Fruit fly (Drosophila melanogaster) whole organism, embryonic: ENCODE data around the gene Nthl1.
A peak's percentile ranks its signal among the peaks of the same experiment; 100 is the strongest.

ENCODE experiments used
- Ada2b ChIP-seq: fragments of 200-800 bp; sonication (Bioruptor generic); IDR thresholded peaks from 2 replicates; pipeline ENCODE4 v1.3.6; 2022; ENCODE audit warnings: missing biosample characterization, missing genetic modification characterization
- Antp ChIP-seq: fragments of 200-800 bp; sonication (Bioruptor generic); optimal IDR thresholded peaks from 3 replicates; lab custom pipeline; 2016; ENCODE audit warnings: missing biosample characterization, missing genetic modification characterization
- Asciz ChIP-seq: fragments of 200-800 bp; sonication (Bioruptor generic); optimal IDR thresholded peaks from 2 replicates; lab custom pipeline; 2017; ENCODE audit warnings: missing biosample characterization, mild to moderate bottlenecking, missing genetic modification characterization, missing genetic modification reagents
- Atf-2 ChIP-seq: fragments of 200-800 bp; sonication (Bioruptor generic); optimal IDR thresholded peaks from 2 replicates; lab custom pipeline; 2016; ENCODE audit warnings: missing biosample characterization, missing genetic modification characterization
- CG12299 ChIP-seq: fragments of 200-800 bp; sonication (Bioruptor generic); optimal IDR thresholded peaks from 2 replicates; lab custom pipeline; 2018; ENCODE audit warnings: missing biosample characterization, mild to moderate bottlenecking, missing genetic modification characterization
- CG14965 ChIP-seq: fragments of 200-800 bp; sonication (Bioruptor generic); optimal IDR thresholded peaks from 2 replicates; lab custom pipeline; 2016; ENCODE audit warnings: missing biosample characterization, missing genetic modification characterization, borderline replicate concordance
- CG2120 ChIP-seq: fragments of 200-800 bp; sonication (Bioruptor generic); optimal IDR thresholded peaks from 3 replicates; lab custom pipeline; 2016; ENCODE audit warnings: missing biosample characterization, missing genetic modification characterization
- CG2875 ChIP-seq: fragments of 200-800 bp; sonication (Bioruptor generic); optimal IDR thresholded peaks from 2 replicates; lab custom pipeline; 2017; ENCODE audit warnings: missing biosample characterization, mild to moderate bottlenecking, missing genetic modification characterization, missing genetic modification reagents
- CG30431 ChIP-seq: fragments of 200-800 bp; sonication (Bioruptor generic); optimal IDR thresholded peaks from 2 replicates; lab custom pipeline; 2017; ENCODE audit warnings: missing biosample characterization, missing genetic modification characterization
- CG31441 ChIP-seq: fragments of 200-800 bp; sonication (Bioruptor generic); IDR thresholded peaks from 2 replicates; pipeline ENCODE4 v1.3.6; 2022; ENCODE audit warnings: missing biosample characterization, missing genetic modification characterization
- CG6175 ChIP-seq: fragments of 200-800 bp; sonication (Bioruptor generic); IDR thresholded peaks from 3 replicates; pipeline ENCODE4 v1.3.6; 2022; ENCODE audit warnings: missing biosample characterization, missing genetic modification characterization
- CG6254 ChIP-seq: fragments of 200-800 bp; sonication (Bioruptor generic); optimal IDR thresholded peaks from 3 replicates; lab custom pipeline; 2017; ENCODE audit warnings: mild to moderate bottlenecking, missing biosample characterization, missing genetic modification reagents, missing genetic modification characterization
- CG6654 ChIP-seq: fragments of 200-800 bp; sonication (Bioruptor generic); optimal IDR thresholded peaks from 2 replicates; lab custom pipeline; 2017; ENCODE audit warnings: missing biosample characterization, mild to moderate bottlenecking, missing genetic modification characterization
- CG7372 ChIP-seq: fragments of 200-800 bp; sonication (Bioruptor generic); IDR thresholded peaks from 2 replicates; pipeline ENCODE4 v1.3.6; 2022; ENCODE audit warnings: missing biosample characterization, missing genetic modification characterization
- CG8924 ChIP-seq: fragments of 200-800 bp; optimal IDR thresholded peaks from 3 replicates; lab custom pipeline; 2019; ENCODE audit warnings: missing biosample characterization, mild to moderate bottlenecking, missing genetic modification characterization, moderate library complexity
- CTCF ChIP-seq: fragments of 200-800 bp; sonication (Bioruptor generic); optimal IDR thresholded peaks from 2 replicates; lab custom pipeline; 2017; ENCODE audit warnings: missing biosample characterization, mild to moderate bottlenecking, missing genetic modification characterization, moderate library complexity
- Dfd ChIP-seq, 2 experiments: fragments of >200 bp; optimal IDR thresholded peaks; 2 replicates each; lab custom pipeline; 2017; ENCODE audit warnings: missing biosample characterization in 2 of 2, missing genetic modification characterization in 2 of 2
- Dip2 ChIP-seq: fragments of 200-800 bp; sonication (Bioruptor generic); IDR thresholded peaks from 2 replicates; pipeline ENCODE4 v1.3.6; 2022; ENCODE audit warnings: missing biosample characterization, missing genetic modification characterization
- E2f1 ChIP-seq: fragments of 200-800 bp; sonication (Bioruptor generic); IDR thresholded peaks from 2 replicates; pipeline ENCODE4 v1.3.6; 2022; ENCODE audit warnings: missing biosample characterization, missing genetic modification characterization
- ERR ChIP-seq: fragments of 200-800 bp; sonication (Bioruptor generic); optimal IDR thresholded peaks from 2 replicates; lab custom pipeline; 2016; ENCODE audit warnings: missing biosample characterization, missing genetic modification characterization
- GATAe ChIP-seq: fragments of 200-800 bp; sonication (Bioruptor generic); conservative IDR thresholded peaks from 2 replicates; pipeline ENCODE4 v1.3.6; 2022; ENCODE audit warnings: missing biosample characterization, missing genetic modification characterization
- Gsc ChIP-seq: fragments of 200-800 bp; sonication (Bioruptor generic); IDR thresholded peaks from 2 replicates; pipeline ENCODE4 v1.3.6; 2022; ENCODE audit warnings: missing biosample characterization, missing genetic modification characterization
- H15 ChIP-seq: fragments of 200-800 bp; sonication (Bioruptor generic); IDR thresholded peaks from 3 replicates; pipeline ENCODE4 v1.3.6; 2022; ENCODE audit warnings: missing biosample characterization, missing genetic modification characterization
- HLH54F ChIP-seq: fragments of 200-800 bp; sonication (Bioruptor generic); optimal IDR thresholded peaks from 3 replicates; lab custom pipeline; 2016; ENCODE audit warnings: missing biosample characterization, missing genetic modification characterization
- Hand ChIP-seq: fragments of 200-800 bp; sonication (Bioruptor generic); optimal IDR thresholded peaks from 2 replicates; lab custom pipeline; 2017; ENCODE audit warnings: mild to moderate bottlenecking, missing biosample characterization, missing genetic modification reagents, missing genetic modification characterization
- Lhr ChIP-seq: fragments of 200-800 bp; sonication (Bioruptor generic); optimal IDR thresholded peaks from 3 replicates; lab custom pipeline; 2017; ENCODE audit warnings: mild to moderate bottlenecking, missing biosample characterization, missing genetic modification reagents, missing genetic modification characterization
- Mrtf ChIP-seq: fragments of 200-800 bp; sonication (Bioruptor generic); IDR thresholded peaks from 3 replicates; pipeline ENCODE4 v1.3.6; 2022; ENCODE audit warnings: missing biosample characterization, missing genetic modification characterization
- NC2α ChIP-seq: fragments of 200-800 bp; sonication (Bioruptor generic); optimal IDR thresholded peaks from 2 replicates; lab custom pipeline; 2016; ENCODE audit warnings: missing biosample characterization, missing genetic modification characterization
- Nf-YA ChIP-seq: fragments of 200-800 bp; sonication (Bioruptor generic); IDR thresholded peaks from 2 replicates; pipeline ENCODE4 v1.3.6; 2022; ENCODE audit warnings: missing biosample characterization, missing genetic modification characterization
- Poxn ChIP-seq: fragments of 200-800 bp; sonication (Bioruptor generic); IDR thresholded peaks from 2 replicates; pipeline ENCODE4 v1.3.6; 2022; ENCODE audit warnings: missing biosample characterization, missing genetic modification characterization
- Rfx ChIP-seq: fragments of 200-800 bp; sonication (Bioruptor generic); IDR thresholded peaks from 2 replicates; pipeline ENCODE4 v1.3.6; 2022; ENCODE audit warnings: missing biosample characterization, missing genetic modification characterization
- Tbp ChIP-seq: fragments of >200 bp; optimal IDR thresholded peaks from 2 replicates; lab custom pipeline; 2018; ENCODE audit warnings: missing biosample characterization, missing genetic modification characterization
- ab ChIP-seq: fragments of 200-800 bp; sonication (Bioruptor generic); optimal IDR thresholded peaks from 2 replicates; lab custom pipeline; 2016; ENCODE audit warnings: missing biosample characterization, missing genetic modification characterization
- abd-A ChIP-seq: fragments of 200-800 bp; sonication (Bioruptor generic); optimal IDR thresholded peaks from 3 replicates; lab custom pipeline; 2019; ENCODE audit warnings: missing biosample characterization, mild to moderate bottlenecking, missing genetic modification characterization, moderate library complexity
- ase ChIP-seq: fragments of 200-800 bp; sonication (Bioruptor generic); IDR thresholded peaks from 3 replicates; pipeline ENCODE4 v1.3.6; 2022; ENCODE audit warnings: missing biosample characterization, missing genetic modification characterization
- chn ChIP-seq: fragments of 200-800 bp; sonication (Bioruptor generic); optimal IDR thresholded peaks from 2 replicates; lab custom pipeline; 2016; ENCODE audit warnings: missing biosample characterization, missing genetic modification characterization
- emc ChIP-seq: fragments of 200-800 bp; sonication (Bioruptor generic); optimal IDR thresholded peaks from 2 replicates; lab custom pipeline; 2016; ENCODE audit warnings: missing biosample characterization, missing genetic modification characterization
- fd96Cb ChIP-seq: fragments of 200-800 bp; sonication (Bioruptor generic); optimal IDR thresholded peaks from 2 replicates; lab custom pipeline; 2018; ENCODE audit warnings: missing biosample characterization, mild to moderate bottlenecking, missing genetic modification characterization, moderate library complexity
- gem ChIP-seq: fragments of 200-800 bp; sonication (Bioruptor generic); optimal IDR thresholded peaks from 2 replicates; lab custom pipeline; 2019; ENCODE audit warnings: missing biosample characterization, mild to moderate bottlenecking, missing genetic modification characterization, moderate library complexity
- grau ChIP-seq: fragments of 200-800 bp; optimal IDR thresholded peaks from 3 replicates; lab custom pipeline; 2019; ENCODE audit warnings: missing biosample characterization, mild to moderate bottlenecking, missing genetic modification characterization, moderate library complexity
- gro ChIP-seq: fragments of 200-800 bp; sonication (Bioruptor generic); optimal IDR thresholded peaks from 2 replicates; lab custom pipeline; 2016; ENCODE audit warnings: missing biosample characterization, missing genetic modification characterization
- gsb-n ChIP-seq: fragments of 200-800 bp; sonication (Bioruptor generic); optimal IDR thresholded peaks from 3 replicates; lab custom pipeline; 2018; ENCODE audit warnings: missing biosample characterization, mild to moderate bottlenecking, missing genetic modification characterization
- her ChIP-seq: fragments of 200-800 bp; sonication (Bioruptor generic); optimal IDR thresholded peaks from 2 replicates; lab custom pipeline; 2016; ENCODE audit warnings: missing biosample characterization, missing genetic modification characterization
- ind ChIP-seq: fragments of 200-800 bp; sonication (Bioruptor generic); optimal IDR thresholded peaks from 3 replicates; lab custom pipeline; 2016; ENCODE audit warnings: missing biosample characterization, missing genetic modification characterization
- lov ChIP-seq, 2 experiments: fragments of 200-800 bp in 1 of 2; fragments of >200 bp in 1 of 2; sonication (Bioruptor generic) in 1 of 2; IDR thresholded peaks in 1 of 2; optimal IDR thresholded peaks in 1 of 2; 2 replicates in 1 of 2; 3 replicates in 1 of 2; pipeline versions ENCODE4 v1.3.6 to Lab custom; 2017 to 2022; ENCODE audit warnings: missing biosample characterization in 1 of 2, missing genetic modification characterization in 1 of 2
- nerfin-1 ChIP-seq: fragments of 200-800 bp; sonication (Bioruptor generic); optimal IDR thresholded peaks from 3 replicates; lab custom pipeline; 2019; ENCODE audit warnings: missing biosample characterization, mild to moderate bottlenecking, missing genetic modification characterization, moderate library complexity
- org-1 ChIP-seq: fragments of 200-800 bp; sonication (Bioruptor generic); optimal IDR thresholded peaks from 2 replicates; lab custom pipeline; 2017; ENCODE audit warnings: missing biosample characterization, missing genetic modification characterization
- pita ChIP-seq: fragments of 200-800 bp; sonication (Bioruptor generic); optimal IDR thresholded peaks from 2 replicates; lab custom pipeline; 2017; ENCODE audit warnings: missing biosample characterization, mild to moderate bottlenecking, missing genetic modification characterization
- pros ChIP-seq: fragments of 200-800 bp; sonication (Bioruptor generic); optimal IDR thresholded peaks from 3 replicates; lab custom pipeline; 2019; ENCODE audit warnings: missing biosample characterization, mild to moderate bottlenecking, missing genetic modification characterization, moderate library complexity
- tna ChIP-seq: fragments of 200-800 bp; sonication (Bioruptor generic); IDR thresholded peaks from 2 replicates; pipeline ENCODE4 v1.3.6; 2022; ENCODE audit warnings: missing biosample characterization, missing genetic modification characterization; ENCODE audit not compliant: partially characterized antibody
- tx ChIP-seq: fragments of 200-800 bp; sonication (Bioruptor generic); optimal IDR thresholded peaks from 2 replicates; lab custom pipeline; 2016; ENCODE audit warnings: missing biosample characterization, missing genetic modification characterization

The Nthl1 gene

dm6 chr2L:20889857-20890606, 37.6 kb downstream of the Nthl1 start (continued):
- TF ChIP-seq ab = no peak
- no peak for TF ChIP-seq Lhr (GFP tag; lab: Kevin White, UChicago)
- TF ChIP-seq chn (GFP tag; lab: Kevin White, UChicago) = no peak
- no peak for TF ChIP-seq Mrtf (GFP tag; lab: Robert Waterston, UW)
- TF ChIP-seq NC2α (GFP tag; lab: Kevin White, UChicago) = no peak
- no peak for TF ChIP-seq CTCF (GFP tag; lab: Kevin White, UChicago)
- no peak for TF ChIP-seq CG12299 (tag; lab: Kevin White, UChicago)
- TF ChIP-seq H15 (GFP tag; lab: Robert Waterston, UW) = 0 out of 3 replicates have a peak, but pooled peaks have one; percentile 35
- no peak for TF ChIP-seq CG30431 (GFP tag; lab: Kevin White, UChicago)
- peak; percentile 24 for TF ChIP-seq ind (GFP tag; lab: Kevin White, UChicago)
- TF ChIP-seq Dfd (GFP tag; optimal IDR thresholded peaks at IDR 0.05; lab: Kevin White, UChicago) = no peak
- no peak for TF ChIP-seq E2f1 (GFP tag; lab: Robert Waterston, UW)
- no peak for TF ChIP-seq emc (GFP tag; lab: Kevin White, UChicago)
- TF ChIP-seq CG6654 = no peak
- peak; percentile 45 for TF ChIP-seq gsb-n (tag; lab: Kevin White, UChicago)
- TF ChIP-seq CG7372 (GFP tag; lab: Robert Waterston, UW) = no peak
- 0 out of 2 replicates have a peak, but pooled peaks have one; percentile 46 for TF ChIP-seq CG31441
- TF ChIP-seq Gsc (GFP tag; lab: Robert Waterston, UW) = no peak
- no peak for TF ChIP-seq lov (optimal IDR thresholded peaks at IDR 0.05; lab: Kevin White, UChicago)
- no peak for TF ChIP-seq lov (GFP tag; IDR thresholded peaks at IDR 0.05; lab: Robert Waterston, UW)
- TF ChIP-seq CG6175 = no peak
- TF ChIP-seq HLH54F = no peak
- no peak for TF ChIP-seq her (GFP tag; lab: Kevin White, UChicago)
- TF ChIP-seq CG14965 (GFP tag; lab: Kevin White, UChicago) = no peak
- no peak for TF ChIP-seq pita
- TF ChIP-seq Poxn (GFP tag; lab: Robert Waterston, UW) = no peak
- TF ChIP-seq CG6254 (GFP tag; lab: Kevin White, UChicago) = peak; percentile 8
- TF ChIP-seq nerfin-1 = no peak
- TF ChIP-seq CG2120 (GFP tag; lab: Kevin White, UChicago) = peak; percentile 4
- no peak for TF ChIP-seq Antp (GFP tag; lab: Kevin White, UChicago)
- no peak for TF ChIP-seq ERR
- TF ChIP-seq gro (GFP tag; lab: Kevin White, UChicago) = peak; percentile 14
- TF ChIP-seq Asciz (GFP tag; lab: Kevin White, UChicago) = peak; percentile 65
- TF ChIP-seq Nf-YA (GFP tag; lab: Robert Waterston, UW) = no peak
- no peak for TF ChIP-seq tx (GFP tag; lab: Kevin White, UChicago)
- TF ChIP-seq gem = peak; percentile 61
- TF ChIP-seq Hand (GFP tag; lab: Kevin White, UChicago) = no peak
- no peak for TF ChIP-seq Dip2 (GFP tag; lab: Robert Waterston, UW)
- no peak for TF ChIP-seq pros (GFP tag; lab: Kevin White, UChicago)
- peak; percentile 51 for TF ChIP-seq fd96Cb (tag; lab: Kevin White, UChicago)
- peak; percentile 8 for TF ChIP-seq CG8924
- peak; percentile 30 for TF ChIP-seq abd-A (tag; lab: Kevin White, UChicago)
- TF ChIP-seq org-1 (GFP tag; lab: Kevin White, UChicago) = peak; percentile 38
- TF ChIP-seq grau (tag; lab: Kevin White, UChicago) = peak; percentile 33
- no peak for TF ChIP-seq tna
- TF ChIP-seq Atf-2 (GFP tag; lab: Kevin White, UChicago) = no peak
- TF ChIP-seq Rfx (GFP tag; lab: Robert Waterston, UW) = no peak
- peak; percentile 72 for TF ChIP-seq CG2875 (GFP tag; lab: Kevin White, UChicago)
- no peak for TF ChIP-seq GATAe (GFP tag; lab: Robert Waterston, UW)
- TF ChIP-seq Ada2b (GFP tag; lab: Robert Waterston, UW) = no peak
- TF ChIP-seq ase = 0 out of 3 replicates have a peak, but pooled peaks have one; percentile 29
- TF ChIP-seq Tbp (GFP tag; lab: Kevin White, UChicago) = no peak
